Fruit fly (Drosophila melanogaster) whole organism, prepupa: ENCODE measurements around the gene Sms.
A peak's percentile ranks its signal among the peaks of the same experiment; 100 is the strongest.

Source experiments
- Blimp-1 ChIP-seq: fragments of 200-800 bp; sonication (Bioruptor generic); optimal IDR thresholded peaks from 3 replicates; lab custom pipeline; 2017; ENCODE audit warnings: missing biosample characterization, missing genetic modification characterization, mild to moderate bottlenecking, moderate library complexity, missing genetic modification reagents
- CG10631 ChIP-seq: fragments of 200-800 bp; sonication (Bioruptor generic); optimal IDR thresholded peaks from 2 replicates; lab custom pipeline; 2016; ENCODE audit warnings: missing biosample characterization, missing genetic modification characterization
- CG10669 ChIP-seq: fragments of 200-800 bp; sonication (Bioruptor generic); optimal IDR thresholded peaks from 3 replicates; lab custom pipeline; 2018; ENCODE audit warnings: missing biosample characterization, mild to moderate bottlenecking, missing genetic modification characterization, moderate library complexity
- CG11762 ChIP-seq: fragments of 200-800 bp; sonication (Bioruptor generic); optimal IDR thresholded peaks from 3 replicates; lab custom pipeline; 2016; ENCODE audit warnings: missing biosample characterization, missing genetic modification characterization; ENCODE audit not compliant: insufficient read depth
- CG11902 ChIP-seq: fragments of 200-800 bp; sonication (Bioruptor generic); optimal IDR thresholded peaks from 3 replicates; lab custom pipeline; 2016; ENCODE audit warnings: missing biosample characterization, missing genetic modification characterization
- CG15336 ChIP-seq: fragments of 200-800 bp; sonication (Bioruptor generic); IDR thresholded peaks from 2 replicates; pipeline ENCODE4 v1.3.6; 2022; ENCODE audit warnings: missing biosample characterization, missing genetic modification characterization
- CG16779 ChIP-seq: fragments of 200-800 bp; sonication (Bioruptor generic); optimal IDR thresholded peaks from 3 replicates; lab custom pipeline; 2017; ENCODE audit warnings: missing biosample characterization, mild to moderate bottlenecking, missing genetic modification characterization
- CG3032 ChIP-seq: fragments of 200-800 bp; optimal IDR thresholded peaks from 2 replicates; lab custom pipeline; 2019; ENCODE audit warnings: missing biosample characterization, mild to moderate bottlenecking, missing genetic modification characterization, moderate library complexity
- CG31627 ChIP-seq: fragments of 200-800 bp; sonication (Bioruptor generic); optimal IDR thresholded peaks from 3 replicates; lab custom pipeline; 2016; ENCODE audit warnings: missing biosample characterization, missing genetic modification characterization
- CG4318 ChIP-seq: fragments of 200-800 bp; sonication (Bioruptor generic); optimal IDR thresholded peaks from 3 replicates; lab custom pipeline; 2017; ENCODE audit warnings: missing biosample characterization, mild to moderate bottlenecking, missing genetic modification characterization
- CG6163 ChIP-seq: fragments of 200-800 bp; sonication (Bioruptor generic); IDR thresholded peaks from 3 replicates; pipeline ENCODE4 v1.3.6; 2022; ENCODE audit warnings: missing biosample characterization, missing genetic modification characterization
- CG6276 ChIP-seq: fragments of 200-800 bp; sonication (Bioruptor generic); optimal IDR thresholded peaks from 2 replicates; lab custom pipeline; 2017; ENCODE audit warnings: missing biosample characterization, mild to moderate bottlenecking, missing genetic modification characterization
- CG6792 ChIP-seq: fragments of 200-800 bp; sonication (Bioruptor generic); optimal IDR thresholded peaks from 3 replicates; lab custom pipeline; 2016; ENCODE audit warnings: missing biosample characterization, missing genetic modification characterization
- CG6808 ChIP-seq: fragments of 200-800 bp; sonication (Bioruptor generic); optimal IDR thresholded peaks from 3 replicates; lab custom pipeline; 2017; ENCODE audit warnings: missing biosample characterization, missing genetic modification characterization, mild to moderate bottlenecking, moderate library complexity, missing genetic modification reagents
- CG6854 ChIP-seq: fragments of 200-800 bp; sonication (Bioruptor generic); optimal IDR thresholded peaks from 2 replicates; lab custom pipeline; 2017; ENCODE audit warnings: missing biosample characterization, mild to moderate bottlenecking, missing genetic modification characterization
- CG7368 ChIP-seq: fragments of 200-800 bp; sonication (Bioruptor generic); optimal IDR thresholded peaks from 3 replicates; lab custom pipeline; 2016; ENCODE audit warnings: missing biosample characterization, missing genetic modification characterization
- CG8119 ChIP-seq: fragments of 200-800 bp; sonication (Bioruptor generic); IDR thresholded peaks from 3 replicates; pipeline ENCODE4 v1.3.6; 2022; ENCODE audit warnings: missing biosample characterization, missing genetic modification characterization
- CG8319 ChIP-seq: fragments of 200-800 bp; sonication (Bioruptor generic); optimal IDR thresholded peaks from 3 replicates; lab custom pipeline; 2016; ENCODE audit warnings: missing biosample characterization, missing genetic modification characterization
- CG8632 ChIP-seq: fragments of 200-800 bp; sonication (Bioruptor generic); optimal IDR thresholded peaks from 3 replicates; lab custom pipeline; 2016; ENCODE audit warnings: missing biosample characterization, missing genetic modification characterization
- CG9139 ChIP-seq: fragments of 200-800 bp; sonication (Bioruptor generic); optimal IDR thresholded peaks from 3 replicates; lab custom pipeline; 2017; ENCODE audit warnings: missing biosample characterization, mild to moderate bottlenecking, missing genetic modification characterization
- Eip75B ChIP-seq: fragments of 200-800 bp; sonication (Bioruptor generic); optimal IDR thresholded peaks from 3 replicates; lab custom pipeline; 2016; ENCODE audit warnings: missing biosample characterization, missing genetic modification characterization
- Eip78C ChIP-seq: fragments of 200-800 bp; sonication (Bioruptor generic); peaks from one replicate; lab custom pipeline; 2016; ENCODE audit warnings: missing biosample characterization, missing genetic modification characterization
- Eip93F ChIP-seq: fragments of 200-800 bp; sonication (Bioruptor generic); optimal IDR thresholded peaks from 2 replicates; lab custom pipeline; 2016; ENCODE audit warnings: missing biosample characterization, mild to moderate bottlenecking, missing genetic modification characterization
- Ets21C ChIP-seq: fragments of 200-800 bp; sonication (Bioruptor generic); optimal IDR thresholded peaks from 3 replicates; lab custom pipeline; 2016; ENCODE audit warnings: missing biosample characterization, missing genetic modification characterization
- Ets96B ChIP-seq: fragments of 200-800 bp; optimal IDR thresholded peaks from 2 replicates; lab custom pipeline; 2019; ENCODE audit warnings: missing biosample characterization, mild to moderate bottlenecking, missing genetic modification characterization, moderate library complexity
- Gug ChIP-seq: fragments of 200-800 bp; sonication (Bioruptor generic); IDR thresholded peaks from 2 replicates; pipeline ENCODE4 v1.3.6; 2022; ENCODE audit warnings: missing biosample characterization, missing genetic modification characterization
- Hr38 ChIP-seq: sonication (Bioruptor generic); optimal IDR thresholded peaks from 2 replicates; lab custom pipeline; 2016; ENCODE audit warnings: missing biosample characterization, missing genetic modification characterization
- Hr39 ChIP-seq: fragments of 200-800 bp; sonication (Bioruptor generic); optimal IDR thresholded peaks from 2 replicates; lab custom pipeline; 2016; ENCODE audit warnings: missing biosample characterization, missing genetic modification characterization
- Hr4 ChIP-seq: fragments of 200-800 bp; sonication (Bioruptor generic); optimal IDR thresholded peaks from 3 replicates; lab custom pipeline; 2016; ENCODE audit warnings: missing biosample characterization, missing genetic modification characterization
- Lpt ChIP-seq: fragments of 200-800 bp; sonication (Bioruptor generic); optimal IDR thresholded peaks from 3 replicates; lab custom pipeline; 2016; ENCODE audit warnings: missing biosample characterization, missing genetic modification characterization
- Met ChIP-seq: fragments of 200-800 bp; sonication (Bioruptor generic); optimal IDR thresholded peaks from 3 replicates; lab custom pipeline; 2016; ENCODE audit warnings: missing biosample characterization, missing genetic modification characterization
- OdsH ChIP-seq: fragments of 200-800 bp; sonication (Bioruptor generic); optimal IDR thresholded peaks from 3 replicates; lab custom pipeline; 2016; ENCODE audit warnings: missing biosample characterization, missing genetic modification characterization
- Smox ChIP-seq: fragments of 200-800 bp; sonication (Bioruptor generic); optimal IDR thresholded peaks from 3 replicates; lab custom pipeline; 2016; ENCODE audit warnings: missing biosample characterization, missing genetic modification characterization
- Sox14 ChIP-seq: fragments of 200-800 bp; sonication (Bioruptor generic); optimal IDR thresholded peaks from 3 replicates; lab custom pipeline; 2016; ENCODE audit warnings: missing biosample characterization, missing genetic modification characterization
- achi ChIP-seq: fragments of 200-800 bp; sonication (Bioruptor generic); optimal IDR thresholded peaks from 3 replicates; lab custom pipeline; 2016; ENCODE audit warnings: missing biosample characterization, missing genetic modification characterization
- acj6 ChIP-seq: fragments of 200-800 bp; sonication (Bioruptor generic); optimal IDR thresholded peaks from 3 replicates; lab custom pipeline; 2016; ENCODE audit warnings: missing biosample characterization, missing genetic modification characterization
- dac ChIP-seq: fragments of 200-800 bp; sonication (Bioruptor generic); optimal IDR thresholded peaks from 2 replicates; lab custom pipeline; 2017; ENCODE audit warnings: missing biosample characterization, mild to moderate bottlenecking, missing genetic modification characterization
- esn ChIP-seq: fragments of 200-800 bp; sonication (Bioruptor generic); optimal IDR thresholded peaks from 2 replicates; lab custom pipeline; 2016; ENCODE audit warnings: missing biosample characterization, mild to moderate bottlenecking, missing genetic modification characterization, moderate library complexity
- fd59A ChIP-seq: fragments of 200-800 bp; sonication (Bioruptor generic); optimal IDR thresholded peaks from 2 replicates; lab custom pipeline; 2017; ENCODE audit warnings: missing biosample characterization, mild to moderate bottlenecking, missing genetic modification characterization, missing genetic modification reagents
- fd85E ChIP-seq: fragments of 200-800 bp; sonication (Bioruptor generic); optimal IDR thresholded peaks from 3 replicates; lab custom pipeline; 2016; ENCODE audit warnings: missing biosample characterization, missing genetic modification characterization
- fkh ChIP-seq: fragments of 200-800 bp; sonication (Bioruptor generic); optimal IDR thresholded peaks from 3 replicates; lab custom pipeline; 2017; ENCODE audit warnings: missing biosample characterization, mild to moderate bottlenecking, missing genetic modification characterization, moderate library complexity
- lz ChIP-seq: fragments of 200-800 bp; sonication (Bioruptor generic); optimal IDR thresholded peaks from 3 replicates; lab custom pipeline; 2016; ENCODE audit warnings: missing biosample characterization, missing genetic modification characterization
- pdm3 ChIP-seq: fragments of 200-800 bp; sonication (Bioruptor generic); optimal IDR thresholded peaks from 3 replicates; lab custom pipeline; 2016; ENCODE audit warnings: missing biosample characterization, missing genetic modification characterization
- salr ChIP-seq, 2 experiments: fragments of 200-800 bp; sonication (Bioruptor generic); optimal IDR thresholded peaks; 3 replicates each; lab custom pipeline; 2016 to 2018; ENCODE audit warnings: missing biosample characterization in 2 of 2, missing genetic modification characterization in 2 of 2, mild to moderate bottlenecking in 1 of 2
- spab ChIP-seq: fragments of 200-800 bp; sonication (Bioruptor generic); optimal IDR thresholded peaks from 2 replicates; lab custom pipeline; 2017; ENCODE audit warnings: missing biosample characterization, mild to moderate bottlenecking, missing genetic modification characterization, missing genetic modification reagents
- ss ChIP-seq, 2 experiments: fragments of 200-800 bp; sonication (Bioruptor generic); optimal IDR thresholded peaks; 2 replicates in 1 of 2; 3 replicates in 1 of 2; lab custom pipeline; 2017 to 2018; ENCODE audit warnings: mild to moderate bottlenecking in 2 of 2, missing biosample characterization in 2 of 2, missing genetic modification characterization in 2 of 2, moderate library complexity in 1 of 2
- svp ChIP-seq: fragments of 200-800 bp; sonication (Bioruptor generic); peaks from one replicate; lab custom pipeline; 2016; ENCODE audit warnings: missing biosample characterization, missing genetic modification characterization
- topi ChIP-seq: fragments of 200-800 bp; sonication (Bioruptor generic); optimal IDR thresholded peaks from 3 replicates; lab custom pipeline; 2016; ENCODE audit warnings: missing biosample characterization, missing genetic modification characterization

The Sms gene

dm6 chr3L:12276495-12276894 lies 556 bp downstream of the Sms start:
- no peak for TF ChIP-seq topi
- no peak for TF ChIP-seq Smox (GFP tag; lab: Kevin White, UChicago)
- TF ChIP-seq CG31627 (GFP tag; lab: Kevin White, UChicago): no peak
- no peak for TF ChIP-seq CG10669 (GFP tag; lab: Kevin White, UChicago)
- no peak for TF ChIP-seq CG8319 (GFP tag; lab: Kevin White, UChicago)
- TF ChIP-seq Eip93F (GFP tag; lab: Kevin White, UChicago): no peak
- TF ChIP-seq spab (GFP tag; lab: Kevin White, UChicago): no peak
- no peak for TF ChIP-seq pdm3
- no peak for TF ChIP-seq fkh (GFP tag; lab: Kevin White, UChicago)
- no peak for TF ChIP-seq CG4318 (GFP tag; lab: Kevin White, UChicago)
- no peak for TF ChIP-seq fd85E (GFP tag; lab: Kevin White, UChicago)
- no peak for TF ChIP-seq CG6808 (GFP tag; lab: Kevin White, UChicago)
- no peak for TF ChIP-seq CG11902 (GFP tag; lab: Kevin White, UChicago)
- TF ChIP-seq CG6163: no peak
- TF ChIP-seq CG10631 (GFP tag; lab: Kevin White, UChicago): no peak
- no peak for TF ChIP-seq Hr39
- no peak for TF ChIP-seq esn (GFP tag; lab: Kevin White, UChicago)

dm6 chr3L:12275572-12276042 lies 1.4 kb downstream of the Sms start:
- TF ChIP-seq svp (GFP tag; lab: Kevin White, UChicago) (peak; percentile 27), Blimp-1 (GFP tag; lab: Kevin White, UChicago) (no peak), fd85E (GFP tag; lab: Kevin White, UChicago) (no peak), Hr4 (GFP tag; lab: Kevin White, UChicago) (peak; percentile 29), CG6276 (peak; percentile 46), CG9139 (GFP tag; lab: Kevin White, UChicago) (no peak), Eip93F (GFP tag; lab: Kevin White, UChicago) (no peak), CG31627 (GFP tag; lab: Kevin White, UChicago) (no peak), Gug (GFP tag; lab: Robert Waterston, UW) (no peak), Hr39 (no peak), dac (GFP tag; lab: Kevin White, UChicago) (no peak), spab (GFP tag; lab: Kevin White, UChicago) (no peak), acj6 (GFP tag; lab: Kevin White, UChicago) (peak; percentile 48), lz (GFP tag; lab: Kevin White, UChicago) (no peak), topi (no peak), salr (GFP tag; optimal IDR thresholded peaks at IDR 0.05; lab: Kevin White, UChicago) (peak in 1 of 2 experiments; percentile 61), OdsH (GFP tag; lab: Kevin White, UChicago) (peak; percentile 49), CG10631 (GFP tag; lab: Kevin White, UChicago) (peak; percentile 30), Ets96B (peak; percentile 54), CG6854 (GFP tag; lab: Kevin White, UChicago) (no peak), CG6163 (no peak), CG4318 (GFP tag; lab: Kevin White, UChicago) (no peak), CG8632 (peak; percentile 60), fkh (GFP tag; lab: Kevin White, UChicago) (no peak), Sox14 (GFP tag; lab: Kevin White, UChicago) (no peak), CG16779 (tag; lab: Kevin White, UChicago) (no peak), CG15336 (GFP tag; lab: Robert Waterston, UW) (no peak; the same call in 1 of the 2 replicates), CG7368 (GFP tag; lab: Kevin White, UChicago) (peak; percentile 6), CG11762 (GFP tag; lab: Kevin White, UChicago) (no peak), Ets21C (GFP tag; lab: Kevin White, UChicago) (no peak), ss (GFP tag; optimal IDR thresholded peaks at IDR 0.05; lab: Kevin White, UChicago) (no peak), CG8319 (GFP tag; lab: Kevin White, UChicago) (no peak), pdm3 (no peak), CG8119 (GFP tag; lab: Robert Waterston, UW) (peak; percentile 78), Eip75B (GFP tag; lab: Kevin White, UChicago) (peak; percentile 9), fd59A (GFP tag; lab: Kevin White, UChicago) (no peak), Hr38 (GFP tag; lab: Kevin White, UChicago) (no peak), CG3032 (tag; lab: Kevin White, UChicago) (peak; percentile 23), achi (peak; percentile 50), CG6792 (GFP tag; lab: Kevin White, UChicago) (peak; percentile 23), esn (GFP tag; lab: Kevin White, UChicago) (peak; percentile 43), CG6808 (GFP tag; lab: Kevin White, UChicago) (peak; percentile 3), Lpt (GFP tag; lab: Kevin White, UChicago) (peak; percentile 20), Eip78C (GFP tag; lab: Kevin White, UChicago) (peak; percentile 91), Met (GFP tag; lab: Kevin White, UChicago) (peak; percentile 22)
